Fruit fly (Drosophila melanogaster): ENCODE results near the gene Fkbp59.

The Fkbp59 gene

DNA sequence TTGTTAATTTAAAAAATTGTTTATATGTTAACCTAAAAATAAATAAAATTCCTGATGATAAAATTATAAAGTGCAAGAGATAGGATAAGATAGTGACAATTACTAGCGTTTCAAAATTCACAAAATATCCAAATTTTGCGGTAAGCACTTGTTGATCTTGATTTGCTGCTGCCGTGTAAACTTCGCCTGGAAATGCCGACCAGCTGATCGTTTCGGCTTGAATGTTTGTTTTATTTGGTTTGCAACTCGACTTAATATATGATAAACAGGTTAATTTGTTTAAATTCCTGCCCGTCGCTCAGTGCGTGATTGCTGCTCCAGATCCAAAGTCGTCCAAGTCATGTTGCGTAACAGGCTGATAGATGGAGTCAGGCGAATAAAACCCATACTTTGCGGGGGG is 33.6 kb downstream of the Fkbp59 start, which contains the start of gene CG4592 (continued):
- TF ChIP-seq fd59A (GFP tag; optimal IDR thresholded peaks at IDR 0.05) (peak; percentile 43), CG3032 (tag; optimal IDR thresholded peaks at IDR 0.05) (peak; percentile 72), CG34406 (GFP tag; optimal IDR thresholded peaks at IDR 0.05) (peak; percentile 72), CG1621 (tag; optimal IDR thresholded peaks at IDR 0.05) (peak; percentile 65), cyc (GFP tag; optimal IDR thresholded peaks at IDR 0.05) (peak; percentile 69), Lpt (GFP tag; optimal IDR thresholded peaks at IDR 0.05) (peak; percentile 44), spab (GFP tag; optimal IDR thresholded peaks at IDR 0.05) (peak; percentile 44), net (GFP tag; optimal IDR thresholded peaks at IDR 0.05) (peak; percentile 77), Sox14 (GFP tag; optimal IDR thresholded peaks at IDR 0.05) (peak; percentile 74), Ets21C (GFP tag; optimal IDR thresholded peaks at IDR 0.05) (no peak), CG8119 (GFP tag; IDR thresholded peaks at IDR 0.05) (peak; percentile 73), topi (GFP tag; optimal IDR thresholded peaks at IDR 0.05) (peak; percentile 76), dsx (GFP tag; optimal IDR thresholded peaks at IDR 0.05; ENCODE audit: poor library complexity, severe bottlenecking) (peak; percentile 63), achi (GFP tag; optimal IDR thresholded peaks at IDR 0.05) (peak; percentile 77), lz (GFP tag; optimal IDR thresholded peaks at IDR 0.05) (peak; percentile 75), CG11294 (GFP tag; IDR thresholded peaks at IDR 0.05) (peak; percentile 13; the same call in 1 of the 2 replicates), CG9139 (GFP tag; optimal IDR thresholded peaks at IDR 0.05) (peak; percentile 55), dac (GFP tag; optimal IDR thresholded peaks at IDR 0.05) (no peak), CG4318 (GFP tag; optimal IDR thresholded peaks at IDR 0.05) (peak; percentile 28), Eip93F (GFP tag; optimal IDR thresholded peaks at IDR 0.05) (peak; percentile 72), Sox15 (GFP tag; optimal IDR thresholded peaks at IDR 0.05) (peak; percentile 28), CG3919 (GFP tag; optimal IDR thresholded peaks at IDR 0.05) (peak; percentile 82), CG6276 (GFP tag; optimal IDR thresholded peaks at IDR 0.05) (peak; percentile 60), CG11762 (GFP tag; optimal IDR thresholded peaks at IDR 0.05; ENCODE audit: insufficient read depth) (peak; percentile 29), CG6854 (GFP tag; optimal IDR thresholded peaks at IDR 0.05) (no peak), Eip78C (GFP tag) (no peak), svp (GFP tag) (peak; percentile 84), ss (GFP tag; optimal IDR thresholded peaks at IDR 0.05) (no peak), Smox (GFP tag; optimal IDR thresholded peaks at IDR 0.05) (peak; percentile 81), salr (GFP tag; optimal IDR thresholded peaks at IDR 0.05) (peak in 1 of 2 experiments; percentile 68), CG10631 (GFP tag; optimal IDR thresholded peaks at IDR 0.05) (peak; percentile 53), CG15336 (GFP tag; IDR thresholded peaks at IDR 0.05) (peak; percentile 83), CG16779 (tag; optimal IDR thresholded peaks at IDR 0.05) (peak; percentile 40), Gug (GFP tag; IDR thresholded peaks at IDR 0.05) (peak; percentile 31; the same call in 1 of the 2 replicates), vri (GFP tag; optimal IDR thresholded peaks at IDR 0.05) (peak; percentile 82), acj6 (GFP tag; optimal IDR thresholded peaks at IDR 0.05) (peak; percentile 84), CG31627 (GFP tag; optimal IDR thresholded peaks at IDR 0.05) (peak; percentile 70), eg (GFP tag; IDR thresholded peaks at IDR 0.05) (peak; percentile 85)

DNA sequence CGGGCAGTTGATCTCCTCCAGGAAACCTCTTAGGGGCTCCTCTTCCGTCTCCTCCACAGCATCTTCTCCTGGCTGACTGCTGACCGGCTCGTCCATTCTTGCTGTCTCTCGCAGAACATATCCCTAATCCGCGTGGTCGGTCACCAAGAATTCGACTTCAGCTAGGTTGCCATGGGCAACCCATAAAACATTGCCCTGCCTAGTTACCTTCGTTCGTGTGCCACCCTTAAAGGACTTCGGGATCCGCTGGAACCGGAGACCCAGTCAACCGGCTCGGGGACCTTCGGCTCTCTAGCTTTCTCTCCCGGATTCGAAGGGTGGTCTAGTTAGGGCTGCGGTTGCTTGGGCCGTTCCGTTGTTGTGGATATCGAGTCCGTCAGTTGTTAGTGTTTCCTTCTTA is 37.0 kb downstream of the Fkbp59 start, which contains the start of the genes TbCMF46 and CG42366:
Gene TbCMF46, minus strand, starts transcription at position 101 of the 400 bp plus-strand sequence.
Gene CG42366, plus strand, starts transcription at position 397 of the 400 bp plus-strand sequence.
- TF ChIP-seq CG32006 (GFP tag; optimal IDR thresholded peaks at IDR 0.05) (no peak), eg (GFP tag; IDR thresholded peaks at IDR 0.05) (no peak), Lpt (GFP tag; optimal IDR thresholded peaks at IDR 0.05) (no peak), vri (GFP tag; optimal IDR thresholded peaks at IDR 0.05) (no peak), net (GFP tag; optimal IDR thresholded peaks at IDR 0.05) (no peak), topi (GFP tag; optimal IDR thresholded peaks at IDR 0.05) (no peak), Sox102F (GFP tag; optimal IDR thresholded peaks at IDR 0.05) (no peak), cyc (GFP tag; optimal IDR thresholded peaks at IDR 0.05) (no peak)
